Fruit fly (Drosophila melanogaster) whole organism, embryonic: ENCODE results near the gene CG14971.

Experiments
- Abd-B ChIP-seq: fragments of 200-800 bp; sonication (Bioruptor generic); optimal IDR thresholded peaks from 2 replicates; lab custom pipeline; 2018; ENCODE audit warnings: missing biosample characterization, mild to moderate bottlenecking, missing genetic modification characterization, moderate library complexity
- Aef1 ChIP-seq: fragments of 200-800 bp; sonication (Bioruptor generic); IDR thresholded peaks from 3 replicates; pipeline ENCODE4 v1.3.6; 2022; ENCODE audit warnings: missing biosample characterization, missing genetic modification characterization
- B-H2 ChIP-seq: fragments of 200-800 bp; sonication (Bioruptor generic); optimal IDR thresholded peaks from 2 replicates; lab custom pipeline; 2018; ENCODE audit warnings: missing biosample characterization, mild to moderate bottlenecking, missing genetic modification characterization
- CG10366 ChIP-seq: fragments of 200-800 bp; sonication (Bioruptor generic); IDR thresholded peaks from 2 replicates; pipeline ENCODE4 v1.3.6; 2022; ENCODE audit warnings: missing biosample characterization, missing genetic modification characterization
- CG10565 ChIP-seq: fragments of 200-800 bp; sonication (Bioruptor generic); optimal IDR thresholded peaks from 3 replicates; lab custom pipeline; 2016; ENCODE audit warnings: missing biosample characterization, mild to moderate bottlenecking, missing genetic modification characterization
- CG12155 ChIP-seq: fragments of 200-800 bp; sonication (Bioruptor generic); optimal IDR thresholded peaks from 3 replicates; lab custom pipeline; 2016; ENCODE audit warnings: missing biosample characterization, missing genetic modification characterization
- CG13296 ChIP-seq: fragments of 200-800 bp; sonication (Bioruptor generic); optimal IDR thresholded peaks from 3 replicates; lab custom pipeline; 2018; ENCODE audit warnings: missing biosample characterization, mild to moderate bottlenecking, missing genetic modification characterization
- CG15011 ChIP-seq: fragments of 200-800 bp; sonication (Bioruptor generic); optimal IDR thresholded peaks from 3 replicates; lab custom pipeline; 2018; ENCODE audit warnings: missing biosample characterization, mild to moderate bottlenecking, missing genetic modification characterization
- CG1647 ChIP-seq: fragments of 200-800 bp; sonication (Bioruptor generic); optimal IDR thresholded peaks from 3 replicates; lab custom pipeline; 2016; ENCODE audit warnings: missing biosample characterization, missing genetic modification characterization
- CG18599 ChIP-seq: fragments of 200-800 bp; sonication (Bioruptor generic); optimal IDR thresholded peaks from 3 replicates; lab custom pipeline; 2017; ENCODE audit warnings: missing biosample characterization, missing genetic modification characterization, mild to moderate bottlenecking, moderate library complexity, missing genetic modification reagents
- CG2678 ChIP-seq: fragments of 200-800 bp; sonication (Bioruptor generic); optimal IDR thresholded peaks from 3 replicates; lab custom pipeline; 2019; ENCODE audit warnings: missing biosample characterization, mild to moderate bottlenecking, missing genetic modification characterization, moderate library complexity
- CG2712 ChIP-seq: fragments of 200-800 bp; optimal IDR thresholded peaks from 3 replicates; lab custom pipeline; 2019; ENCODE audit warnings: missing biosample characterization, mild to moderate bottlenecking, missing genetic modification characterization, moderate library complexity
- CG30020 ChIP-seq: fragments of 200-800 bp; optimal IDR thresholded peaks from 2 replicates; lab custom pipeline; 2019; ENCODE audit warnings: missing biosample characterization, mild to moderate bottlenecking, missing genetic modification characterization, moderate library complexity
- CG32767 ChIP-seq: fragments of 200-800 bp; sonication (Bioruptor generic); IDR thresholded peaks from 2 replicates; pipeline ENCODE4 v1.3.6; 2022; ENCODE audit warnings: missing biosample characterization, missing genetic modification characterization
- CG34224 ChIP-seq: fragments of 200-800 bp; sonication (Bioruptor generic); IDR thresholded peaks from 3 replicates; pipeline ENCODE4 v1.3.6; 2022; ENCODE audit warnings: missing biosample characterization, missing genetic modification characterization; ENCODE audit not compliant: partially characterized antibody
- CG4404 ChIP-seq: fragments of 200-800 bp; sonication (Bioruptor generic); IDR thresholded peaks from 2 replicates; pipeline ENCODE4 v1.3.6; 2022; ENCODE audit warnings: missing biosample characterization, missing genetic modification characterization
- CG4854 ChIP-seq: fragments of 200-800 bp; sonication (Bioruptor generic); optimal IDR thresholded peaks from 2 replicates; lab custom pipeline; 2016; ENCODE audit warnings: missing biosample characterization, missing genetic modification characterization, inconsistent platforms
- CG5953 ChIP-seq: fragments of 200-800 bp; sonication (Bioruptor generic); IDR thresholded peaks from 2 replicates; pipeline ENCODE4 v1.3.6; 2022; ENCODE audit warnings: missing biosample characterization, missing genetic modification characterization
- CG7839 ChIP-seq: fragments of 200-800 bp; sonication (Bioruptor generic); optimal IDR thresholded peaks from 3 replicates; lab custom pipeline; 2018; ENCODE audit warnings: missing biosample characterization, mild to moderate bottlenecking, missing genetic modification characterization, moderate library complexity
- CG9727 ChIP-seq: fragments of 200-800 bp; sonication (Bioruptor generic); optimal IDR thresholded peaks from 3 replicates; lab custom pipeline; 2017; ENCODE audit warnings: missing biosample characterization, mild to moderate bottlenecking, missing genetic modification characterization
- CG9797 ChIP-seq: fragments of 200-800 bp; sonication (Bioruptor generic); optimal IDR thresholded peaks from 3 replicates; lab custom pipeline; 2018; ENCODE audit warnings: missing biosample characterization, mild to moderate bottlenecking, missing genetic modification characterization
- E2f1 ChIP-seq: fragments of 200-800 bp; sonication (Bioruptor generic); IDR thresholded peaks from 2 replicates; pipeline ENCODE4 v1.3.6; 2022; ENCODE audit warnings: missing biosample characterization, missing genetic modification characterization
- E2f2 ChIP-seq: fragments of 200-800 bp; sonication (Bioruptor generic); IDR thresholded peaks from 2 replicates; pipeline ENCODE4 v1.3.6; 2022; ENCODE audit warnings: missing biosample characterization, missing genetic modification characterization
- Fer1 ChIP-seq: fragments of 200-800 bp; sonication (Bioruptor generic); optimal IDR thresholded peaks from 2 replicates; lab custom pipeline; 2017; ENCODE audit warnings: missing biosample characterization, mild to moderate bottlenecking, missing genetic modification characterization
- Gug ChIP-seq: fragments of 200-800 bp; sonication (Bioruptor generic); IDR thresholded peaks from 4 replicates; pipeline ENCODE4 v1.3.6; 2022; ENCODE audit warnings: missing biosample characterization, missing genetic modification characterization
- H2.0 ChIP-seq: fragments of 200-800 bp; sonication (Bioruptor generic); IDR thresholded peaks from 2 replicates; pipeline ENCODE4 v1.3.6; 2022; ENCODE audit warnings: missing biosample characterization, missing genetic modification characterization
- Hey ChIP-seq: fragments of 200-800 bp; sonication (Bioruptor generic); optimal IDR thresholded peaks from 3 replicates; lab custom pipeline; 2018; ENCODE audit warnings: missing biosample characterization, mild to moderate bottlenecking, missing genetic modification characterization
- Hr3 ChIP-seq: fragments of 200-800 bp; sonication (Bioruptor generic); optimal IDR thresholded peaks from 3 replicates; lab custom pipeline; 2016; ENCODE audit warnings: missing biosample characterization, missing genetic modification characterization
- Hsf ChIP-seq: fragments of 200-800 bp; sonication (Bioruptor generic); optimal IDR thresholded peaks from 3 replicates; lab custom pipeline; 2016; ENCODE audit warnings: missing biosample characterization, missing genetic modification characterization
- Nf-YC ChIP-seq: fragments of 200-800 bp; optimal IDR thresholded peaks from 3 replicates; lab custom pipeline; 2019; ENCODE audit warnings: missing biosample characterization, mild to moderate bottlenecking, missing genetic modification characterization, moderate library complexity
- NfI ChIP-seq: fragments of 200-800 bp; sonication (Bioruptor generic); optimal IDR thresholded peaks from 3 replicates; lab custom pipeline; 2018; ENCODE audit warnings: missing biosample characterization, mild to moderate bottlenecking, missing genetic modification characterization, moderate library complexity
- Poxn ChIP-seq: fragments of 200-800 bp; sonication (Bioruptor generic); IDR thresholded peaks from 2 replicates; pipeline ENCODE4 v1.3.6; 2022; ENCODE audit warnings: missing biosample characterization, missing genetic modification characterization
- Side ChIP-seq: fragments of 200-800 bp; sonication (Bioruptor generic); optimal IDR thresholded peaks from 2 replicates; lab custom pipeline; 2016; ENCODE audit warnings: missing biosample characterization, missing genetic modification characterization
- Spps ChIP-seq: fragments of 200-800 bp; sonication (Bioruptor generic); optimal IDR thresholded peaks from 2 replicates; lab custom pipeline; 2018; ENCODE audit warnings: missing biosample characterization, mild to moderate bottlenecking, missing genetic modification characterization
- ash1 ChIP-seq: fragments of 200-800 bp; sonication (Bioruptor generic); optimal IDR thresholded peaks from 2 replicates; lab custom pipeline; 2018; ENCODE audit warnings: missing biosample characterization, mild to moderate bottlenecking, missing genetic modification characterization
- bbx ChIP-seq: fragments of 200-800 bp; sonication (Bioruptor generic); IDR thresholded peaks from 2 replicates; pipeline ENCODE4 v1.3.6; 2022; ENCODE audit warnings: missing biosample characterization, missing genetic modification characterization; ENCODE audit not compliant: partially characterized antibody
- crc ChIP-seq: fragments of 200-800 bp; sonication (Bioruptor generic); optimal IDR thresholded peaks from 2 replicates; lab custom pipeline; 2016; ENCODE audit warnings: missing biosample characterization, missing genetic modification characterization
- crp ChIP-seq, 2 experiments: fragments of 200-800 bp; sonication (Bioruptor generic); optimal IDR thresholded peaks; 2 replicates in 1 of 2; 3 replicates in 1 of 2; lab custom pipeline; 2017; ENCODE audit warnings: missing biosample characterization in 2 of 2, missing genetic modification characterization in 2 of 2, mild to moderate bottlenecking in 1 of 2, moderate library complexity in 1 of 2
- dm ChIP-seq: fragments of 200-800 bp; sonication (Bioruptor generic); optimal IDR thresholded peaks from 3 replicates; lab custom pipeline; 2016; ENCODE audit warnings: missing biosample characterization, missing genetic modification characterization
- ewg ChIP-seq: fragments of 200-800 bp; sonication (Bioruptor generic); optimal IDR thresholded peaks from 3 replicates; lab custom pipeline; 2017; ENCODE audit warnings: mild to moderate bottlenecking, missing biosample characterization, missing genetic modification reagents, missing genetic modification characterization
- fd3F ChIP-seq: fragments of 200-800 bp; sonication (Bioruptor generic); optimal IDR thresholded peaks from 2 replicates; lab custom pipeline; 2018; ENCODE audit warnings: missing biosample characterization, mild to moderate bottlenecking, missing genetic modification characterization, moderate library complexity
- kah ChIP-seq: fragments of 200-800 bp; sonication (Bioruptor generic); optimal IDR thresholded peaks from 2 replicates; lab custom pipeline; 2018; ENCODE audit warnings: missing biosample characterization, mild to moderate bottlenecking, missing genetic modification characterization
- knrl ChIP-seq: fragments of 200-800 bp; sonication (Bioruptor generic); IDR thresholded peaks from 3 replicates; pipeline ENCODE4 v1.3.6; 2022; ENCODE audit warnings: missing biosample characterization, missing genetic modification characterization; ENCODE audit not compliant: partially characterized antibody
- mld ChIP-seq: fragments of 200-800 bp; sonication (Bioruptor generic); IDR thresholded peaks from 3 replicates; pipeline ENCODE4 v1.3.6; 2022; ENCODE audit warnings: missing biosample characterization, missing genetic modification characterization; ENCODE audit not compliant: partially characterized antibody
- pan ChIP-seq, 4 experiments: fragments of >200 bp in 3 of 4; fragments of 200-800 bp in 1 of 4; sonication (Bioruptor generic) in 1 of 4; optimal IDR thresholded peaks in 3 of 4; IDR thresholded peaks in 1 of 4; 2 replicates each; pipeline versions ENCODE4 v1.3.6 to Lab custom; 2017 to 2022; ENCODE audit warnings: missing biosample characterization in 2 of 4, missing genetic modification characterization in 2 of 4, mixed read lengths in 1 of 4
- row ChIP-seq: fragments of 200-800 bp; sonication (Bioruptor generic); IDR thresholded peaks from 3 replicates; pipeline ENCODE4 v1.3.6; 2022; ENCODE audit warnings: missing biosample characterization, missing genetic modification characterization
- schlank ChIP-seq: fragments of 200-800 bp; sonication (Bioruptor generic); optimal IDR thresholded peaks from 2 replicates; lab custom pipeline; 2018; ENCODE audit warnings: missing biosample characterization, mild to moderate bottlenecking, missing genetic modification characterization
- scrt ChIP-seq: fragments of 200-800 bp; sonication (Bioruptor generic); optimal IDR thresholded peaks from 2 replicates; lab custom pipeline; 2018; ENCODE audit warnings: missing biosample characterization, mild to moderate bottlenecking, missing genetic modification characterization, moderate library complexity
- sd ChIP-seq: fragments of 200-800 bp; sonication (Bioruptor generic); optimal IDR thresholded peaks from 3 replicates; lab custom pipeline; 2018; ENCODE audit warnings: missing biosample characterization, mild to moderate bottlenecking, missing genetic modification characterization, moderate library complexity

Gene CG14971

DNA sequence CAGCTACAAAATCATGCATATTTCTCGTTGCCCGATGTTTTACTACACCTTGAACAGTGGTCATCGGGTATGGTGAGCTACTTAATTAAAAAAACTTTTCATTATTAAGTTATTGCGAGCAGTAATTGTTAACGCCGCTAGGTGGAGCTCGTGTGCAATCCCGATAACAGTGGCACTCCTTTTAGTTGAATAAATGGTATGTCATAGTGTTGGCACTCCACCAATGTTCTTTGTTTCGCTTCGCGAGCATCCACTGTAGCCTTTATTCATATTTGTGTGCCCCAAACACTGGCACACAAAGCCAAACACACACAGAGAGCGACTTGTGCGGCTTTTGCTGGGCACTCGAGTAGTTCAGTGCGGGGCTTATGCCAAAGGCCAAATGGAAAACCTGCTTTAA, 46.8 kb upstream of the CG14971 start (continued):
- TF ChIP-seq CG15011 (GFP tag; lab: Kevin White, UChicago) (peak; percentile 46), crc (peak; percentile 10), NfI (GFP tag; lab: Kevin White, UChicago) (peak; percentile 86), pan (optimal IDR thresholded peaks at IDR 0.05; lab: Kevin White, UChicago) (no peak), pan (GFP tag; optimal IDR thresholded peaks at IDR 0.05 in 1 of 2, IDR thresholded peaks at IDR 0.05 in 1 of 2) (peak in 1 of 2 experiments; percentile 95), kah (GFP tag; lab: Kevin White, UChicago) (peak; percentile 58), CG12155 (peak; percentile 83), Spps (peak; percentile 49), CG4404 (GFP tag; lab: Robert Waterston, UW) (peak; percentile 87), CG18599 (GFP tag; lab: Kevin White, UChicago) (peak; percentile 92), Poxn (GFP tag; lab: Robert Waterston, UW) (peak; percentile 88), schlank (tag; lab: Kevin White, UChicago) (peak; percentile 70), ewg (GFP tag; lab: Kevin White, UChicago) (peak; percentile 73), CG7839 (peak; percentile 90), crp (GFP tag; optimal IDR thresholded peaks at IDR 0.05; lab: Kevin White, UChicago) (peak in 1 of 2 experiments; percentile 40), CG4854 (GFP tag; lab: Kevin White, UChicago) (peak; percentile 84), bbx (GFP tag; lab: Robert Waterston, UW) (no peak), Side (GFP tag; lab: Kevin White, UChicago) (peak; percentile 70), sd (tag; lab: Kevin White, UChicago) (peak; percentile 81), dm (GFP tag; lab: Kevin White, UChicago) (peak; percentile 77), fd3F (peak; percentile 87), Nf-YC (peak; percentile 73), E2f1 (GFP tag; lab: Robert Waterston, UW) (peak; percentile 90), Hr3 (peak; percentile 89), CG2712 (tag; lab: Kevin White, UChicago) (peak; percentile 75), E2f2 (peak; percentile 82), knrl (GFP tag; lab: Robert Waterston, UW) (0 out of 3 replicates have a peak, but pooled peaks have one; percentile 19), CG9727 (peak; percentile 80), ash1 (GFP tag; lab: Kevin White, UChicago) (no peak), CG1647 (GFP tag; lab: Kevin White, UChicago) (peak; percentile 85), Fer1 (GFP tag; lab: Kevin White, UChicago) (peak; percentile 91), H2.0 (GFP tag; lab: Robert Waterston, UW) (peak; percentile 95), Abd-B (peak; percentile 90), CG5953 (GFP tag; lab: Robert Waterston, UW) (peak; percentile 95), CG34224 (no peak), Hsf (GFP tag; lab: Kevin White, UChicago) (peak; percentile 89), mld (no peak), row (GFP tag; lab: Robert Waterston, UW) (peak; percentile 98), CG10366 (peak; percentile 96), CG10565 (GFP tag; lab: Kevin White, UChicago) (no peak), scrt (GFP tag; lab: Kevin White, UChicago) (peak; percentile 78), Hey (tag; lab: Kevin White, UChicago) (peak; percentile 32), CG9797 (GFP tag; lab: Kevin White, UChicago) (peak; percentile 3), CG13296 (GFP tag; lab: Kevin White, UChicago) (peak; percentile 80), Aef1 (GFP tag; lab: Robert Waterston, UW) (peak; percentile 96), CG32767 (peak; percentile 95), B-H2 (GFP tag; lab: Kevin White, UChicago) (peak; percentile 26), CG2678 (tag; lab: Kevin White, UChicago) (peak; percentile 93), Gug (GFP tag; lab: Robert Waterston, UW) (peak; percentile 97), CG30020 (peak; percentile 45)
